Fruit fly (Drosophila melanogaster): ENCODE data around the gene CG4456.

dm6 chr3L:9404497-9404896 is 32.0 kb downstream of the CG4456 start, which contains the start of gene Cpr67B:
- TF ChIP-seq Hr96 (GFP tag; optimal IDR thresholded peaks at IDR 0.05) = no peak
- TF ChIP-seq Clk (GFP tag; optimal IDR thresholded peaks at IDR 0.05) = no peak
- no peak for TF ChIP-seq Crg-1 (GFP tag; optimal IDR thresholded peaks at IDR 0.05)
- TF ChIP-seq cnc (optimal IDR thresholded peaks at IDR 0.05) = no peak
- no peak for TF ChIP-seq CG7101 (tag; optimal IDR thresholded peaks at IDR 0.05)
- TF ChIP-seq CG5204 (GFP tag; optimal IDR thresholded peaks at IDR 0.05) = no peak

Measured in whole organism, adult.